Fruit fly (Drosophila melanogaster): ENCODE results near the gene CASK.

CASK gene

DNA sequence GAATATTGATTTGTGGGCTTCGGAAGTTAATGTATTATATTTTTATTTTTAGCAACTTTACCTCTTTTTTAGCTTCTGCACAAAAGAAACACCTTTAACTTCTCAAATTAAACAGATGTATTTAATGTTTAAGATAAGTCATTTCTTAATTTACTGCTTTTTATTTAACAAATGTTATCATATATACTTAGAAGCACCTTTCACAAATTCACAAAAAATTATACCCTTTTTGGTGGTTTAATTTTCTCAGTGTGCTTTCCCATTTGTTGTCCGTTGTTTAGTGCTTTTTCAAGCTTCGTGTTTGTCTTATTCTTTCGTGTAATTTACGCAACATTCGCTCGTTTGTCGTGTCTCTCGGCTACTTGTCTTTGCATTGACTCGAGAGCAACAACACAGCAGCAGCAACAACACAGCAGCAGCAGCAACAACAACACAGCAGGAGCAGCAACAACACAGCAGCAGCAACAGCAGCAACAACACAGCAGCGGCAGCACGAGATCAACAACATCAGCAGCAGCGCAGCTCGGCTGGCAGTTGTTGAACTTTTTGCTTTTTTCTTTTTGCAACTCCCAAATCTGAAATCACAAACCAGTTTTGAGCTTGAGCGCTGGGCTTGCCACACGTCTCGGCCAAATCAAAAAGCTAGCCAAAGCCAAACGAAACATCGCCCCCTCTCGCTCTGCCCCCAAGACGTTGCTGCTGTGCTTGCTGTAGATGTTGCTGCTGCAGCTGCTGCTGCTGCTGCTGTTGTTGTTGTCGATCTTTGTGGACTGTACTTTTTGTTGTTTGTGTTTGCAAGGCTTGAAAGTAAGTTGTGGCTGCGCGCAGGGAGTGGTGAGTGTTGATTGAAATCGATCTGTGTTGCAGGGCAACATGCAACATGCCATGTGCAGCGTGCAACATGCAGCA, 14.8 kb upstream of the CASK start (continued):
- no peak for TF ChIP-seq HmgZ (tag; optimal IDR thresholded peaks at IDR 0.05)
- no peak for TF ChIP-seq ERR (GFP tag; optimal IDR thresholded peaks at IDR 0.05)
- no peak for TF ChIP-seq ftz-f1 (GFP tag; optimal IDR thresholded peaks at IDR 0.05)
- no peak for TF ChIP-seq CG17328 (GFP tag; IDR thresholded peaks at IDR 0.05)
- TF ChIP-seq CG3726 (GFP tag; IDR thresholded peaks at IDR 0.05), result no peak
- no peak for TF ChIP-seq vvl (GFP tag; IDR thresholded peaks at IDR 0.05)
- no peak for TF ChIP-seq Hmx (GFP tag; optimal IDR thresholded peaks at IDR 0.05)
- TF ChIP-seq CG13123 (GFP tag; optimal IDR thresholded peaks at IDR 0.05), result no peak
- TF ChIP-seq lov (optimal IDR thresholded peaks at IDR 0.05), result no peak
- TF ChIP-seq lov (GFP tag; IDR thresholded peaks at IDR 0.05), result no peak
- TF ChIP-seq onecut (GFP tag; IDR thresholded peaks at IDR 0.05), result no peak
- TF ChIP-seq CG13424 (tag; optimal IDR thresholded peaks at IDR 0.05), result no peak
- no peak for TF ChIP-seq CG7963 (GFP tag; IDR thresholded peaks at IDR 0.05; ENCODE audit: partially characterized antibody)
- TF ChIP-seq CG8089 (GFP tag; optimal IDR thresholded peaks at IDR 0.05), result no peak
- no peak for TF ChIP-seq Nf-YA (GFP tag; IDR thresholded peaks at IDR 0.05)
- TF ChIP-seq CG6175 (GFP tag; IDR thresholded peaks at IDR 0.05), result peak; percentile 88
- no peak for TF ChIP-seq CG8290 (GFP tag; optimal IDR thresholded peaks at IDR 0.05)
- TF ChIP-seq CG8290 (tag; optimal IDR thresholded peaks at IDR 0.05), result no peak
- no peak for TF ChIP-seq MTF-1 (GFP tag; optimal IDR thresholded peaks at IDR 0.05; ENCODE audit: borderline replicate concordance)
- TF ChIP-seq CG34224 (GFP tag; IDR thresholded peaks at IDR 0.05; ENCODE audit: partially characterized antibody), result no peak
- no peak for TF ChIP-seq CG3838 (GFP tag; optimal IDR thresholded peaks at IDR 0.05)
- no peak for TF ChIP-seq ewg (GFP tag; optimal IDR thresholded peaks at IDR 0.05)
- TF ChIP-seq CG3281 (GFP tag; optimal IDR thresholded peaks at IDR 0.05), result peak; percentile 41
- peak; percentile 31 for TF ChIP-seq CG12104 (GFP tag; optimal IDR thresholded peaks at IDR 0.05)
- no peak for TF ChIP-seq CG11093 (GFP tag; IDR thresholded peaks at IDR 0.05)
- TF ChIP-seq Sox102F (GFP tag; optimal IDR thresholded peaks at IDR 0.05), result no peak
- TF ChIP-seq CG10267 (tag; optimal IDR thresholded peaks at IDR 0.05), result peak; percentile 25
- TF ChIP-seq CG10274 (GFP tag; optimal IDR thresholded peaks at IDR 0.05), result no peak
- no peak for TF ChIP-seq CG1832 (GFP tag; optimal IDR thresholded peaks at IDR 0.05)
- TF ChIP-seq vfl (GFP tag; optimal IDR thresholded peaks at IDR 0.05), result no peak
- no peak for TF ChIP-seq amos (GFP tag; IDR thresholded peaks at IDR 0.05; ENCODE audit: partially characterized antibody)
- TF ChIP-seq Gug (GFP tag; IDR thresholded peaks at IDR 0.05), result no peak
- 0 out of 3 replicates have a peak, but pooled peaks have one; percentile 55 for TF ChIP-seq H15 (GFP tag; IDR thresholded peaks at IDR 0.05)
- TF ChIP-seq Fer1 (GFP tag; optimal IDR thresholded peaks at IDR 0.05), result peak; percentile 51
- no peak for TF ChIP-seq CG12155 (GFP tag; optimal IDR thresholded peaks at IDR 0.05)
- TF ChIP-seq CG14441 (GFP tag; IDR thresholded peaks at IDR 0.05), result peak; percentile 67
- peak; percentile 13; the same call in 1 of the 3 replicates for TF ChIP-seq tgo (GFP tag; IDR thresholded peaks at IDR 0.05)
- no peak for TF ChIP-seq CG8388 (GFP tag; optimal IDR thresholded peaks at IDR 0.05)
- 0 out of 2 replicates have a peak, but pooled peaks have one; percentile 5 for TF ChIP-seq Poxn (GFP tag; IDR thresholded peaks at IDR 0.05)
- TF ChIP-seq CG43689 (GFP tag; IDR thresholded peaks at IDR 0.05), result 0 out of 2 replicates have a peak, but pooled peaks have one; percentile 40
- no peak for TF ChIP-seq CG13624 (GFP tag; optimal IDR thresholded peaks at IDR 0.05)
- no peak for TF ChIP-seq chif (GFP tag; optimal IDR thresholded peaks at IDR 0.05)
- no peak for TF ChIP-seq tna (GFP tag; IDR thresholded peaks at IDR 0.05; ENCODE audit: partially characterized antibody)
- TF ChIP-seq CG7786 (GFP tag; optimal IDR thresholded peaks at IDR 0.05), result no peak
- peak; percentile 77 for TF ChIP-seq CG11695 (GFP tag; IDR thresholded peaks at IDR 0.05)
- 0 out of 3 replicates have a peak, but pooled peaks have one; percentile 28 for TF ChIP-seq B-H1 (GFP tag; IDR thresholded peaks at IDR 0.05)
- no peak for TF ChIP-seq Stat92E (GFP tag; optimal IDR thresholded peaks at IDR 0.05)
- TF ChIP-seq salm (tag; optimal IDR thresholded peaks at IDR 0.05), result peak; percentile 26
- peak; percentile 58; the same call in 2 of the 3 replicates for TF ChIP-seq Aef1 (GFP tag; IDR thresholded peaks at IDR 0.05)
- no peak for TF ChIP-seq wor (GFP tag; IDR thresholded peaks at IDR 0.05)
